Fruit fly (Drosophila melanogaster) whole organism, embryonic: Measurements from ENCODE around the gene CG8326.

Experiments used
- Bdp1 ChIP-seq: fragments of 200-800 bp; sonication (Bioruptor generic); optimal IDR thresholded peaks from 3 replicates; lab custom pipeline; 2016; ENCODE audit warnings: missing biosample characterization, missing genetic modification characterization
- CG10431 ChIP-seq: fragments of 200-800 bp; sonication (Bioruptor generic); optimal IDR thresholded peaks from 3 replicates; lab custom pipeline; 2018; ENCODE audit warnings: missing biosample characterization, mild to moderate bottlenecking, missing genetic modification characterization
- CG10654 ChIP-seq: fragments of 200-800 bp; sonication (Bioruptor generic); optimal IDR thresholded peaks from 2 replicates; lab custom pipeline; 2016; ENCODE audit warnings: missing biosample characterization, missing genetic modification characterization
- CG13296 ChIP-seq: fragments of 200-800 bp; sonication (Bioruptor generic); optimal IDR thresholded peaks from 3 replicates; lab custom pipeline; 2018; ENCODE audit warnings: missing biosample characterization, mild to moderate bottlenecking, missing genetic modification characterization
- CG13775 ChIP-seq: fragments of 200-800 bp; sonication (Bioruptor generic); optimal IDR thresholded peaks from 3 replicates; lab custom pipeline; 2017; ENCODE audit warnings: missing biosample characterization, mild to moderate bottlenecking, missing genetic modification characterization
- CG14014 ChIP-seq: fragments of 200-800 bp; sonication (Bioruptor generic); IDR thresholded peaks from 2 replicates; pipeline ENCODE4 v1.3.6; 2022; ENCODE audit warnings: missing biosample characterization, missing genetic modification characterization
- CG14441 ChIP-seq: fragments of 200-800 bp; sonication (Bioruptor generic); IDR thresholded peaks from 2 replicates; pipeline ENCODE4 v1.3.6; 2022; ENCODE audit warnings: missing biosample characterization, missing genetic modification characterization
- CG14667 ChIP-seq: fragments of 200-800 bp; sonication (Bioruptor generic); IDR thresholded peaks from 2 replicates; pipeline ENCODE4 v1.3.6; 2022; ENCODE audit warnings: missing biosample characterization, missing genetic modification characterization
- CG14710 ChIP-seq: fragments of 200-800 bp; sonication (Bioruptor generic); optimal IDR thresholded peaks from 3 replicates; lab custom pipeline; 2019; ENCODE audit warnings: missing biosample characterization, mild to moderate bottlenecking, missing genetic modification characterization, moderate library complexity
- CG3838 ChIP-seq: fragments of 200-800 bp; sonication (Bioruptor generic); optimal IDR thresholded peaks from 3 replicates; lab custom pipeline; 2016; ENCODE audit warnings: missing biosample characterization, missing genetic modification characterization
- CG4424 ChIP-seq: fragments of 200-800 bp; sonication (Bioruptor generic); optimal IDR thresholded peaks from 3 replicates; lab custom pipeline; 2016; ENCODE audit warnings: missing biosample characterization, missing genetic modification characterization
- CG7271 ChIP-seq: fragments of 200-800 bp; sonication (Bioruptor generic); optimal IDR thresholded peaks from 2 replicates; lab custom pipeline; 2018; ENCODE audit warnings: missing biosample characterization, mild to moderate bottlenecking, missing genetic modification characterization, moderate library complexity
- CG7963 ChIP-seq: fragments of 200-800 bp; sonication (Bioruptor generic); IDR thresholded peaks from 3 replicates; pipeline ENCODE4 v1.3.6; 2022; ENCODE audit warnings: missing biosample characterization, missing genetic modification characterization; ENCODE audit not compliant: partially characterized antibody
- CTCF ChIP-seq: fragments of 200-800 bp; sonication (Bioruptor generic); optimal IDR thresholded peaks from 2 replicates; lab custom pipeline; 2017; ENCODE audit warnings: missing biosample characterization, mild to moderate bottlenecking, missing genetic modification characterization, moderate library complexity
- CrebB ChIP-seq: fragments of 200-800 bp; sonication (Bioruptor generic); optimal IDR thresholded peaks from 3 replicates; lab custom pipeline; 2018; ENCODE audit warnings: missing biosample characterization, mild to moderate bottlenecking, missing genetic modification characterization
- Dip2 ChIP-seq: fragments of 200-800 bp; sonication (Bioruptor generic); IDR thresholded peaks from 2 replicates; pipeline ENCODE4 v1.3.6; 2022; ENCODE audit warnings: missing biosample characterization, missing genetic modification characterization
- E2f2 ChIP-seq: fragments of 200-800 bp; sonication (Bioruptor generic); IDR thresholded peaks from 2 replicates; pipeline ENCODE4 v1.3.6; 2022; ENCODE audit warnings: missing biosample characterization, missing genetic modification characterization
- Eip74EF ChIP-seq, 2 experiments: fragments of 200-800 bp in 1 of 2; fragments of >200 bp in 1 of 2; sonication (Bioruptor generic) in 1 of 2; optimal IDR thresholded peaks; 2 replicates each; lab custom pipeline; 2017 to 2019; ENCODE audit warnings: missing biosample characterization in 2 of 2, missing genetic modification characterization in 2 of 2, mild to moderate bottlenecking in 1 of 2, moderate library complexity in 1 of 2
- Gug ChIP-seq: fragments of 200-800 bp; sonication (Bioruptor generic); IDR thresholded peaks from 4 replicates; pipeline ENCODE4 v1.3.6; 2022; ENCODE audit warnings: missing biosample characterization, missing genetic modification characterization
- Hey ChIP-seq: fragments of 200-800 bp; sonication (Bioruptor generic); optimal IDR thresholded peaks from 3 replicates; lab custom pipeline; 2018; ENCODE audit warnings: missing biosample characterization, mild to moderate bottlenecking, missing genetic modification characterization
- Lpt ChIP-seq: fragments of >200 bp; optimal IDR thresholded peaks from 2 replicates; lab custom pipeline; 2018; ENCODE audit warnings: missing biosample characterization, missing genetic modification characterization
- Myb ChIP-seq: fragments of 200-800 bp; sonication (Bioruptor generic); optimal IDR thresholded peaks from 2 replicates; lab custom pipeline; 2016; ENCODE audit warnings: missing biosample characterization, missing genetic modification characterization
- Neu2 ChIP-seq: fragments of 200-800 bp; sonication (Bioruptor generic); optimal IDR thresholded peaks from 3 replicates; lab custom pipeline; 2016; ENCODE audit warnings: missing biosample characterization, missing genetic modification characterization, borderline replicate concordance
- Nf-YA ChIP-seq: fragments of 200-800 bp; sonication (Bioruptor generic); IDR thresholded peaks from 2 replicates; pipeline ENCODE4 v1.3.6; 2022; ENCODE audit warnings: missing biosample characterization, missing genetic modification characterization
- NfI ChIP-seq: fragments of 200-800 bp; sonication (Bioruptor generic); optimal IDR thresholded peaks from 3 replicates; lab custom pipeline; 2018; ENCODE audit warnings: missing biosample characterization, mild to moderate bottlenecking, missing genetic modification characterization, moderate library complexity
- Oaz ChIP-seq: fragments of 200-800 bp; sonication (Bioruptor generic); IDR thresholded peaks from 2 replicates; pipeline ENCODE4 v1.3.6; 2022; ENCODE audit warnings: missing biosample characterization, missing genetic modification characterization
- Vsx1 ChIP-seq: fragments of 200-800 bp; sonication (Bioruptor generic); optimal IDR thresholded peaks from 2 replicates; lab custom pipeline; 2017; ENCODE audit warnings: missing biosample characterization, mild to moderate bottlenecking, missing genetic modification characterization, missing genetic modification reagents
- Xrp1 ChIP-seq: fragments of 200-800 bp; sonication (Bioruptor generic); IDR thresholded peaks from 2 replicates; pipeline ENCODE4 v1.3.6; 2022; ENCODE audit warnings: missing biosample characterization, missing genetic modification characterization
- aop ChIP-seq: fragments of 200-800 bp; sonication (Bioruptor generic); IDR thresholded peaks from 2 replicates; pipeline ENCODE4 v1.3.6; 2022; ENCODE audit warnings: missing biosample characterization, missing genetic modification characterization
- ap ChIP-seq: fragments of 200-800 bp; sonication (Bioruptor generic); IDR thresholded peaks from 2 replicates; pipeline ENCODE4 v1.3.6; 2022; ENCODE audit warnings: missing biosample characterization, missing genetic modification characterization
- ems ChIP-seq: fragments of 200-800 bp; sonication (Bioruptor generic); optimal IDR thresholded peaks from 3 replicates; lab custom pipeline; 2016; ENCODE audit warnings: missing biosample characterization, missing genetic modification characterization
- eve ChIP-seq, 2 experiments: fragments of >200 bp; optimal IDR thresholded peaks; 2 replicates each; lab custom pipeline; 2017; ENCODE audit warnings: missing biosample characterization in 2 of 2, missing genetic modification characterization in 2 of 2
- eyg ChIP-seq: fragments of 200-800 bp; sonication (Bioruptor generic); optimal IDR thresholded peaks from 3 replicates; lab custom pipeline; 2016; ENCODE audit warnings: missing biosample characterization, missing genetic modification characterization
- ftz-f1 ChIP-seq: fragments of 200-800 bp; sonication (Bioruptor generic); optimal IDR thresholded peaks from 2 replicates; lab custom pipeline; 2016; ENCODE audit warnings: missing biosample characterization, missing genetic modification characterization
- gem ChIP-seq: fragments of 200-800 bp; sonication (Bioruptor generic); optimal IDR thresholded peaks from 2 replicates; lab custom pipeline; 2019; ENCODE audit warnings: missing biosample characterization, mild to moderate bottlenecking, missing genetic modification characterization, moderate library complexity
- gro ChIP-seq: fragments of 200-800 bp; sonication (Bioruptor generic); optimal IDR thresholded peaks from 2 replicates; lab custom pipeline; 2016; ENCODE audit warnings: missing biosample characterization, missing genetic modification characterization
- gsb ChIP-seq: fragments of 200-800 bp; sonication (Bioruptor generic); IDR thresholded peaks from 2 replicates; pipeline ENCODE4 v1.3.6; 2022; ENCODE audit warnings: missing biosample characterization, missing genetic modification characterization
- gt ChIP-seq: fragments of 200-800 bp; sonication (Bioruptor generic); IDR thresholded peaks from 2 replicates; pipeline ENCODE4 v1.3.6; 2022; ENCODE audit warnings: missing biosample characterization, missing genetic modification characterization
- ham ChIP-seq: fragments of 200-800 bp; sonication (Bioruptor generic); IDR thresholded peaks from 2 replicates; pipeline ENCODE4 v1.3.6; 2022; ENCODE audit warnings: missing biosample characterization, missing genetic modification characterization
- mirr ChIP-seq: fragments of 200-800 bp; sonication (Bioruptor generic); optimal IDR thresholded peaks from 3 replicates; lab custom pipeline; 2018; ENCODE audit warnings: missing biosample characterization, mild to moderate bottlenecking, missing genetic modification characterization
- oc ChIP-seq: fragments of 200-800 bp; sonication (Bioruptor generic); optimal IDR thresholded peaks from 2 replicates; lab custom pipeline; 2018; ENCODE audit warnings: missing biosample characterization, mild to moderate bottlenecking, missing genetic modification characterization, moderate library complexity
- pum ChIP-seq: fragments of 200-800 bp; sonication (Bioruptor generic); optimal IDR thresholded peaks from 2 replicates; lab custom pipeline; 2016; ENCODE audit warnings: missing biosample characterization, missing genetic modification characterization
- ranshi ChIP-seq: fragments of 200-800 bp; sonication (Bioruptor generic); IDR thresholded peaks from 2 replicates; pipeline ENCODE4 v1.3.6; 2022; ENCODE audit warnings: missing biosample characterization, missing genetic modification characterization
- ro ChIP-seq: fragments of 200-800 bp; sonication (Bioruptor generic); IDR thresholded peaks from 2 replicates; pipeline ENCODE4 v1.3.6; 2022; ENCODE audit warnings: missing biosample characterization, missing genetic modification characterization
- run ChIP-seq: fragments of 200-800 bp; sonication (Bioruptor generic); optimal IDR thresholded peaks from 3 replicates; lab custom pipeline; 2018; ENCODE audit warnings: missing biosample characterization, mild to moderate bottlenecking, missing genetic modification characterization
- salm ChIP-seq: fragments of 200-800 bp; sonication (Bioruptor generic); optimal IDR thresholded peaks from 2 replicates; lab custom pipeline; 2018; ENCODE audit warnings: missing biosample characterization, mild to moderate bottlenecking, missing genetic modification characterization
- seq ChIP-seq: fragments of 200-800 bp; sonication (Bioruptor generic); IDR thresholded peaks from 2 replicates; pipeline ENCODE4 v1.3.6; 2022; ENCODE audit warnings: missing biosample characterization, missing genetic modification characterization
- shn ChIP-seq: fragments of 200-800 bp; sonication (Bioruptor generic); optimal IDR thresholded peaks from 3 replicates; lab custom pipeline; 2016; ENCODE audit warnings: missing biosample characterization, missing genetic modification characterization
- stwl ChIP-seq: fragments of 200-800 bp; sonication (Bioruptor generic); optimal IDR thresholded peaks from 3 replicates; lab custom pipeline; 2018; ENCODE audit warnings: missing biosample characterization, mild to moderate bottlenecking, missing genetic modification characterization, moderate library complexity
- toy ChIP-seq: fragments of 200-800 bp; sonication (Bioruptor generic); IDR thresholded peaks from 2 replicates; pipeline ENCODE4 v1.3.6; 2022; ENCODE audit warnings: missing biosample characterization, missing genetic modification characterization
- wdn ChIP-seq: fragments of 200-800 bp; sonication (Bioruptor generic); IDR thresholded peaks from 2 replicates; pipeline ENCODE4 v1.3.6; 2022; ENCODE audit warnings: missing biosample characterization, missing genetic modification characterization
- wek ChIP-seq: fragments of 200-800 bp; sonication (Bioruptor generic); optimal IDR thresholded peaks from 3 replicates; lab custom pipeline; 2018; ENCODE audit warnings: missing biosample characterization, mild to moderate bottlenecking, missing genetic modification characterization, moderate library complexity

Gene CG8326

DNA sequence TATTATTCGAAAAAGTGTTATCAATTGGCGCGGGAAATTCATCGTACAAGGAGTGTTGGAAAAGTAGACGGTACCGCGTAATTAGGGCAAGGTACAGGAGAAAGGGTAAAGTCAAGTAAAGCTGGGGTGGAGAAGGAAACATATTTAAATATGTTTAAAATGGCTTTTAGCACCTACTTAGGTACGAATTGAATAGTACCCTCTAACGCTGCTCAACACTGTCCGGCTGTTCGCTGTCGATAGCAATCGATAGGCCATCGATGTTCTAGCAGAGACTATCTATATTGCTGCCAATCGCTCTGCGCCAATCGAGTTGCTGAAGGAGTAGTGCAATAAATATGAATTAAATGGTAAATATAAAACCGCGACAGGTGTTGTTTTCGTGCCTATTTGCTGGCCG lies 30.0 kb downstream of the CG8326 start, which contains the start of gene X11L (continued):
- TF ChIP-seq ap (GFP tag; lab: Robert Waterston, UW) (no peak), toy (GFP tag; lab: Robert Waterston, UW) (no peak), Hey (tag; lab: Kevin White, UChicago) (no peak), wdn (GFP tag; lab: Robert Waterston, UW) (0 out of 2 replicates have a peak, but pooled peaks have one; percentile 42), run (tag; lab: Kevin White, UChicago) (no peak), CG14014 (GFP tag; lab: Robert Waterston, UW) (peak; percentile 73), Dip2 (no peak), CG3838 (GFP tag; lab: Kevin White, UChicago) (peak; percentile 20), Neu2 (no peak), Gug (GFP tag; lab: Robert Waterston, UW) (peak; percentile 70; the same call in 3 of the 4 replicates), gt (GFP tag; lab: Robert Waterston, UW) (no peak), ham (no peak), ro (GFP tag; lab: Robert Waterston, UW) (no peak), E2f2 (GFP tag; lab: Robert Waterston, UW) (peak; percentile 79), CG7271 (tag; lab: Kevin White, UChicago) (no peak), CG14667 (GFP tag; lab: Robert Waterston, UW) (0 out of 2 replicates have a peak, but pooled peaks have one; percentile 14), shn (peak; percentile 73), ftz-f1 (GFP tag; lab: Kevin White, UChicago) (peak; percentile 30), eyg (GFP tag; lab: Kevin White, UChicago) (peak; percentile 24), CrebB (tag; lab: Kevin White, UChicago) (peak; percentile 44), Vsx1 (GFP tag; lab: Kevin White, UChicago) (no peak), gsb (GFP tag; lab: Robert Waterston, UW) (no peak), gem (tag; lab: Kevin White, UChicago) (no peak), Oaz (GFP tag; lab: Robert Waterston, UW) (peak; percentile 10; the same call in 1 of the 2 replicates), gro (GFP tag; lab: Kevin White, UChicago) (peak; percentile 86), stwl (tag; lab: Kevin White, UChicago) (peak; percentile 90), Bdp1 (peak; percentile 70), wek (GFP tag; lab: Kevin White, UChicago) (peak; percentile 8), Myb (GFP tag; lab: Kevin White, UChicago) (peak; percentile 81), seq (GFP tag; lab: Robert Waterston, UW) (0 out of 2 replicates have a peak, but pooled peaks have one; percentile 24), ranshi (GFP tag; lab: Robert Waterston, UW) (peak; percentile 64), aop (GFP tag; lab: Robert Waterston, UW) (0 out of 2 replicates have a peak, but pooled peaks have one; percentile 40), CG14441 (GFP tag; lab: Robert Waterston, UW) (peak; percentile 52; the same call in 1 of the 2 replicates), CG10654 (GFP tag; lab: Kevin White, UChicago) (peak; percentile 63), eve (GFP tag; optimal IDR thresholded peaks at IDR 0.05; lab: Kevin White, UChicago) (no peak), Nf-YA (GFP tag; lab: Robert Waterston, UW) (0 out of 2 replicates have a peak, but pooled peaks have one; percentile 34), Eip74EF (GFP tag; optimal IDR thresholded peaks at IDR 0.05; lab: Kevin White, UChicago) (no peak), CG13296 (no peak), pum (GFP tag; lab: Kevin White, UChicago) (peak; percentile 69), CG7963 (peak; percentile 77; the same call in 2 of the 3 replicates), CG4424 (GFP tag; lab: Kevin White, UChicago) (peak; percentile 63), ems (peak; percentile 59), Xrp1 (peak; percentile 70), salm (tag; lab: Kevin White, UChicago) (no peak), mirr (GFP tag; lab: Kevin White, UChicago) (no peak), CTCF (GFP tag; lab: Kevin White, UChicago) (peak; percentile 18), CG13775 (peak; percentile 57), CG10431 (no peak), NfI (GFP tag; lab: Kevin White, UChicago) (no peak), CG14710 (tag; lab: Kevin White, UChicago) (peak; percentile 62), Lpt (GFP tag; lab: Kevin White, UChicago) (no peak), oc (tag; lab: Kevin White, UChicago) (no peak)
